Worm (Caenorhabditis elegans) whole organism, midembryonic: ENCODE results near the gene ops-1.
"Not testable (repeated sequence)": the region's sequence is repeated elsewhere in the genome, so short reads cannot be mapped to it uniquely, and the experiment has no call there.

Experiments
- T22C8.4 ChIP-seq: fragments of 200-800 bp; sonication (Bioruptor generic); IDR thresholded peaks from 2 replicates; pipeline ENCODE4 v1.3.6; 2022; ENCODE audit warnings: missing genetic modification characterization, missing compliant biosample characterization
- cog-1 ChIP-seq: sonication (generic microtip); optimal IDR thresholded peaks from 2 replicates; lab custom pipeline; 2016; ENCODE audit warnings: missing genetic modification characterization, missing compliant biosample characterization
- flt-1 ChIP-seq: fragments of 200-800 bp; sonication (Bioruptor generic); IDR thresholded peaks from 2 replicates; pipeline ENCODE4 v1.3.6; 2022; ENCODE audit warnings: missing genetic modification characterization, missing compliant biosample characterization
- klf-2 ChIP-seq: fragments of 200-800 bp; sonication (Bioruptor generic); conservative IDR thresholded peaks from 2 replicates; pipeline ENCODE4 v1.3.6; 2022; ENCODE audit warnings: missing genetic modification reagents, missing genetic modification characterization, missing compliant biosample characterization
- med-1 ChIP-seq: sonication (generic microtip); optimal IDR thresholded peaks from 2 replicates; lab custom pipeline; 2017; ENCODE audit warnings: missing genetic modification characterization, mild to moderate bottlenecking, missing compliant biosample characterization, antibody characterized with exemption, missing genetic modification reagents; ENCODE audit not compliant: insufficient read depth
- ref-1 ChIP-seq: fragments of 200-800 bp; sonication (Bioruptor generic); conservative IDR thresholded peaks from 2 replicates; pipeline ENCODE4 v1.3.6; 2022; ENCODE audit warnings: missing genetic modification reagents, missing genetic modification characterization, missing compliant biosample characterization
- tab-1 ChIP-seq: fragments of 200-800 bp; sonication (Bioruptor generic); IDR thresholded peaks from 2 replicates; pipeline ENCODE4 v1.3.6; 2022; ENCODE audit warnings: missing genetic modification characterization, missing compliant biosample characterization
- ztf-23 ChIP-seq: fragments of 200-800 bp; sonication (Bioruptor generic); IDR thresholded peaks from 2 replicates; pipeline ENCODE4 v1.3.6; 2022; ENCODE audit warnings: missing genetic modification reagents, missing genetic modification characterization, missing compliant biosample characterization
- ztf-29 ChIP-seq: fragments of 200-800 bp; sonication (Bioruptor generic); IDR thresholded peaks from 2 replicates; pipeline ENCODE4 v1.3.6; 2022; ENCODE audit warnings: missing genetic modification reagents, missing genetic modification characterization, missing compliant biosample characterization

ops-1 gene

DNA sequence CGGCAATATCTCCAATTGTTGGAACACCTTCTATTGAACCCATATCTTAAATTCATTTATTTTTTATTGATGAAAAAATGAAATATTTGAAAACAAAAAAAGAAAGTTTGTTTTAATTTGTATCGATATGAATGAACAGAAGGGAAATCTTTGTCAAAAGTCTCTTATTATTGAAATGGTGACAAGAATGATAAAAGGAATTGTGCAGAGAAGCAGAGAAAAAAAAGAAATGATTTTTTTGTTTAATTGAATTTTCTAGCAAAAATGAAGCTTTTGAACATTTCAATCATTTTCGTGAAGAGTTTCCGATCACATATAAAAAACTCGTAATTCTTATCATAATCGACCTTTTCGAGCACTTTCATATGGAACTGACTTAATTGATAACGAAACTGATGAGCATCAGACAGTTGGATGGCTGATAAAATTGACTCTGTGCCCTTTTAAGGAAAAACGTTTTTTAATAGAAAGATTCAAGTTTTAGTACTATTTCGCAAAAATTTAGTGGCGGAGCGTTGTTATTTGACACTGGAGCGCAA is 8.4 kb downstream of the ops-1 start, which contains the start of the genes aat-4 and T13A10.1:
Gene aat-4, minus strand, starts transcription at position 51 of the 539 bp plus-strand sequence.
Gene T13A10.1, plus strand, starts transcription at position 411 of the 539 bp plus-strand sequence.
- no peak for TF ChIP-seq med-1 (GFP tag; lab: Kevin White, UChicago)
- TF ChIP-seq cog-1 (tag; lab: Kevin White, UChicago): no peak
- no peak for TF ChIP-seq ref-1 (GFP tag; lab: Robert Waterston, UW)
- TF ChIP-seq klf-2 (GFP tag; lab: Robert Waterston, UW): no peak
- no peak for TF ChIP-seq tab-1 (GFP tag; lab: Robert Waterston, UW)
- no peak for TF ChIP-seq flt-1 (GFP tag; lab: Robert Waterston, UW)
- TF ChIP-seq T22C8.4 (GFP tag; lab: Robert Waterston, UW): no peak
- no peak for TF ChIP-seq ztf-29 (GFP tag; lab: Robert Waterston, UW)
- no peak for TF ChIP-seq ztf-23

DNA sequence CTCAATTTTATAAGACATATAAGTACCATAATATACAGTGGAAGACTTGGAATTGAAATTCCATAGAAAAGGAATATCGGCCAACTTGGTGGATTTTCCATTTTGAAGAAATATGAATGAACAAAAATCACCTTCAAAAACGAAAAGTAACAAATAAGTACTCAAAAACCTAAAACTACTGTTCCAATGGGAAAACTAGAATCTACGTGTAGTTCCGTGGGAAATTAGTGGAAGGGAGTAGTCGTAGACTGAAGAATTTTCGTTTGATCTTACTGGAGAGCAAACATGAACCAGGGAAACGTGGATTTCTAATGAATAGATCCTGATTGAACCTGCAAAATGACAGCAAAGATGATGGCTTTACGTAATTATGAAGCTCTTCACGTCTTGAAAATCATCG is 12.3 kb downstream of the ops-1 start, which contains the start of gene srv-31:
Gene srv-31, minus strand, starts transcription at position 101 of the 400 bp plus-strand sequence.
- TF ChIP-seq ref-1 (GFP tag; lab: Robert Waterston, UW) (no peak), T22C8.4 (GFP tag; lab: Robert Waterston, UW) (no peak), klf-2 (GFP tag; lab: Robert Waterston, UW) (no peak), med-1 (GFP tag; lab: Kevin White, UChicago) (no peak)

DNA sequence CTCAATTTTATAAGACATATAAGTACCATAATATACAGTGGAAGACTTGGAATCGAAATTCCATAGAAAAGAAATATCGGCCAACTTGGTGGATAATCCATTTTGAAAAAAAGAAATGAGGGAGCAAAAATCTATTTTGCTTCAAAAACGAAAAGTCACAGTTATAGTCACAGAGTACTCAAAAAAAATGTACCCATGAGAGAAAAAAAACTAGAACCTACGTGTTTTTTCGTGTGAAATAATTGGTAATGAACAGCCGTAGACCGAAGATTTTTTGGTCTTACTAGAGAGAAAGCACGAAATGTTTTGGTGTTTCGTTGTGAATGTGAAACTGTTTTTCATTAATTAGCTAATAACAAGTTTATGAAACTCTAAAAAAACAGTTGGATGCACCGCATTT is 14.8 kb downstream of the ops-1 start, which contains the start of gene srv-30:
Gene srv-30, minus strand, starts transcription at position 101 of the 400 bp plus-strand sequence.
- no peak for TF ChIP-seq ztf-23
- no peak for TF ChIP-seq ztf-29 (GFP tag; lab: Robert Waterston, UW)

DNA sequence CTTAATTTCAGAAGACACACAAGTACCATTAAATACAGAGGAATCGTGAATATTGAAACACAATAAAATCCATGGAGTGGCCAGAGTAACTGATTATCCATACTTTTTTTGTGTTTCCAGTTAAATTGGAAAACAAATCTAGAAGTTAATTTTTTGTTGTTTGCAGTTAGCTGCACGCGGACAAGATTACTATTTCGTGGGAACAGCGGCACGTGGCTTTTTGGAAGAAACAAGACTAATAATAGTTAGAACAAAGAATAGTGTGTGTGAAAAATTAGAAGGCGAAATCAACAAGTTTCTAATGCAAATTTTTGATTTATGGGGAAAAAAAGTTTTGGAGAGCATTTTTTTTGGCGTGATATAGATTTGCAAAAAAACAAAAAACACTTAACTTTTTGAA is 17.7 kb downstream of the ops-1 start, which contains the start of gene srv-29:
Gene srv-29, minus strand, starts transcription at position 101 of the 400 bp plus-strand sequence.
- no peak for TF ChIP-seq med-1 (GFP tag; lab: Kevin White, UChicago)
- TF ChIP-seq ztf-23: no peak
- no peak for TF ChIP-seq ref-1 (GFP tag; lab: Robert Waterston, UW)
- TF ChIP-seq tab-1 (GFP tag; lab: Robert Waterston, UW): no peak
- TF ChIP-seq klf-2 (GFP tag; lab: Robert Waterston, UW): no peak
- no peak for TF ChIP-seq ztf-29 (GFP tag; lab: Robert Waterston, UW)
- no peak for TF ChIP-seq flt-1 (GFP tag; lab: Robert Waterston, UW)
- TF ChIP-seq cog-1 (tag; lab: Kevin White, UChicago): no peak
- no peak for TF ChIP-seq T22C8.4 (GFP tag; lab: Robert Waterston, UW)

DNA sequence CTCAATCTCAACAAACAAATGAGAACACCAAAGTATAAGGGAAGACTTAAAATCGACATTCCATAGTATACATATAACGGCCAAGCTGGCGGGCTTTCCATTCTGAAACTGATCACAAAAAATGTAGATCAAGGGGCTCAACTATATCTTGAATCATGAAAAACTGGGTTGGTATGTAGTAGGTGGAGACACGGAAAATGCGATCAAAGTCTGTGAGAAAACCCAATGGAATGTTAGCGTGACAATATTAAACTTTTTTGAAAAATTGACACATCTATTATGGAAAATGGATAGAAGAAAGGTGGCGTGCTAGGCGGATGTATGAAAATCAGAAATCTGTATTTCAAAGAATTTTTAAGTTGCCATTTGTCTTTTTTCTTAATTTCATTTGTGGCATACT is 20.9 kb downstream of the ops-1 start, which contains the start of gene srv-28:
Gene srv-28, minus strand, starts transcription at position 101 of the 400 bp plus-strand sequence.
- TF ChIP-seq med-1 (GFP tag; lab: Kevin White, UChicago) (no peak), ref-1 (GFP tag; lab: Robert Waterston, UW) (no peak), cog-1 (tag; lab: Kevin White, UChicago) (no peak), ztf-29 (GFP tag; lab: Robert Waterston, UW) (no peak), T22C8.4 (GFP tag; lab: Robert Waterston, UW) (no peak), flt-1 (GFP tag; lab: Robert Waterston, UW) (no peak), tab-1 (GFP tag; lab: Robert Waterston, UW) (no peak), ztf-23 (no peak), klf-2 (GFP tag; lab: Robert Waterston, UW) (no peak)

DNA sequence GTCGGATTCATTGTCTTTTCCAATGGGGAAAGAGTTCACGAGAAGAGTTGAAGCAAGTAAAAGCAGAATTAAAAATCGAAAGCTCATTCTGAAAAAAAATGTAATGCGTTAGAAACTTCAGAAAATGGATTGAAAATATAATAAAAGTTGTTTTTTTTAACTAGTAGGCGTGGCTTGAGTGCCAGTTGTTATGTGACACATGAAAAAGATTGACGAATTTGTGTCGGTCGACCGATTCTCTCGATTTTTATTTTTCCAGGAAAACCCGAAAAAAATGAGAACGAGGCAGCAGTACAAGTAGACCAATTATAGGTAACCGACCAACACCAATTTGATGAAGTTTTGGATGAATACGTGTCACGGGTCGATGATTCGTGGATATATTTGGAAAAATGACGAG is 24.4 kb downstream of the ops-1 start, which contains the start of gene nlp-16:
Gene nlp-16, minus strand, starts transcription at position 101 of the 400 bp plus-strand sequence.
- TF ChIP-seq T22C8.4 (GFP tag; lab: Robert Waterston, UW) (no peak), med-1 (GFP tag; lab: Kevin White, UChicago) (no peak), flt-1 (GFP tag; lab: Robert Waterston, UW) (no peak), tab-1 (GFP tag; lab: Robert Waterston, UW) (no peak), cog-1 (tag; lab: Kevin White, UChicago) (no peak)

DNA sequence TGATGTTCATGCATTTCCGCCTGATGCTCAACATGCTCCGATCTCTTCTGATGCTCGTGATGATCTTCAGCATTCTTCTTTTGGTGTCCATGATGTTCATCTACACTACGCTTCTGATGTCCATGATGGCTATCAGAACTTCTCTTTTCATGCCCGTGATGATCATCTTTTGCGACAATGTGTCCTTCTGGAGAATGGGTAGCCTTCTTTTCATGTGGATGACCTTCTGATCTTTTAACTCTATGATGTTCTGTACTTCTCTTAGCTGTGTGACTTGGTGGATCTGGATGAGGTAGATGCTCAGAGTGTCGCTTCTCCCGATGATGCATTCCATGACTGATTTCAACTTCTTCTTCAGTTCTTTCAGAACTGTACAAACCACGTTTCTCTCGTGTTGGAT is 25.2 kb downstream of the ops-1 start:
- TF ChIP-seq T22C8.4 (GFP tag; lab: Robert Waterston, UW) (no peak), klf-2 (GFP tag; lab: Robert Waterston, UW) (no peak), cog-1 (tag; lab: Kevin White, UChicago) (no peak), ztf-29 (GFP tag; lab: Robert Waterston, UW) (no peak), ztf-23 (no peak), ref-1 (GFP tag; lab: Robert Waterston, UW) (no peak), tab-1 (GFP tag; lab: Robert Waterston, UW) (no peak), med-1 (GFP tag; lab: Kevin White, UChicago) (no peak)

DNA sequence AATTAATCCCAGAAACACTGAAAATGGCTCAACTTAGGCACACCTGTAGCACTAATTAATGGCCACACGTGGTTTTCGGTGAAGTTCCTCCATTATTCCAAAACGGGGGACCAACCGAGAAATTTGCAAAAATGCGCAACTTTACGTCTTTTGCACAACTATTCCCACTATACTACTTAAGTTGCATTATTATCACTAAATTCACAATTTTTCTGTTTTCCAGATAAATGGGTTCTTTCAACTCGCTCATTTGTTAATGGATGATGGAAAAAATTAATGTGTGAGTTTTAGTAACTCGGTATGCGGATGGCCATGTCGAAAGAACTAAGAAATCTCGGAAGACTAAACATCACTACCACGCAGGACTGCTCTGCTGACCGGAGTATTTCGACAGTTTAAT is 29.5 kb downstream of the ops-1 start, which contains the start of gene T13A10.64:
Gene T13A10.64, plus strand, starts transcription at position 301 of the 400 bp plus-strand sequence.
- TF ChIP-seq ref-1 (GFP tag; lab: Robert Waterston, UW): no peak
- no peak for TF ChIP-seq cog-1 (tag; lab: Kevin White, UChicago)
- TF ChIP-seq T22C8.4 (GFP tag; lab: Robert Waterston, UW): no peak
- no peak for TF ChIP-seq ztf-23
- TF ChIP-seq med-1 (GFP tag; lab: Kevin White, UChicago): no peak
- no peak for TF ChIP-seq ztf-29 (GFP tag; lab: Robert Waterston, UW)
- TF ChIP-seq klf-2 (GFP tag; lab: Robert Waterston, UW): no peak
- no peak for TF ChIP-seq flt-1 (GFP tag; lab: Robert Waterston, UW)
- TF ChIP-seq tab-1 (GFP tag; lab: Robert Waterston, UW): no peak

DNA sequence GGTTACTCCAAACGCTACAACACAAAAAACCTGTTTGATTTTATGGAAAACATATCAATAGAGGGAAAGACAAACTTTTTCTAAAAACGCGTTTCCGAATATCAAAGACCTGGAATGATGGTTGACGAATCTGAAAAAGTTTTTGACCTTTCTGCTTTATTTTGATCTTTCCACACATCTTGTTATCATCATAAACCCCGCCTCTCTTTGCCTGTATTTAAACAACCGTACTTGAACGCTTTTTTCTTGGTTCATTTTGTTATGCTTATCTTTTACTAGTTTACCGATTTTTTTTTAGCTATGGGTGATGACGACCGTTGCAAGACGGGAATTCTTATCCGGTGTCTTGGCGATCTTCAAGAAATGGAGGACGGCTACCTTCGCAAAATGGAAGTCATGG is 31.2 kb downstream of the ops-1 start, which contains the start of gene T13A10.2:
Gene T13A10.2, plus strand, starts transcription at position 301 of the 400 bp plus-strand sequence.
- TF ChIP-seq med-1 (GFP tag; lab: Kevin White, UChicago); T22C8.4 (GFP tag; lab: Robert Waterston, UW); ztf-29 (GFP tag; lab: Robert Waterston, UW): not testable (repeated sequence)
